Fruit fly (Drosophila melanogaster) whole organism, embryonic: ENCODE data around the gene CG5003.

Experiments
- CG10274 ChIP-seq: fragments of 200-800 bp; sonication (Bioruptor generic); optimal IDR thresholded peaks from 3 replicates; lab custom pipeline; 2017; ENCODE audit warnings: missing biosample characterization, mild to moderate bottlenecking, missing genetic modification characterization
- CG1233 ChIP-seq: fragments of 200-800 bp; sonication (Bioruptor generic); optimal IDR thresholded peaks from 4 replicates; lab custom pipeline; 2018; ENCODE audit warnings: missing biosample characterization, mild to moderate bottlenecking, missing genetic modification characterization
- CG13296 ChIP-seq: fragments of 200-800 bp; sonication (Bioruptor generic); optimal IDR thresholded peaks from 3 replicates; lab custom pipeline; 2018; ENCODE audit warnings: missing biosample characterization, mild to moderate bottlenecking, missing genetic modification characterization
- CG15269 ChIP-seq: fragments of 200-800 bp; sonication (Bioruptor generic); optimal IDR thresholded peaks from 2 replicates; lab custom pipeline; 2018; ENCODE audit warnings: missing biosample characterization, mild to moderate bottlenecking, missing genetic modification characterization, moderate library complexity
- CG1529 ChIP-seq: fragments of 200-800 bp; sonication (Bioruptor generic); optimal IDR thresholded peaks from 3 replicates; lab custom pipeline; 2018; ENCODE audit warnings: missing biosample characterization, missing genetic modification characterization
- CG1602 ChIP-seq: fragments of 200-800 bp; sonication (Bioruptor generic); optimal IDR thresholded peaks from 3 replicates; lab custom pipeline; 2016; ENCODE audit warnings: missing biosample characterization, missing genetic modification characterization
- CG16815 ChIP-seq: fragments of 200-800 bp; sonication (Bioruptor generic); optimal IDR thresholded peaks from 3 replicates; lab custom pipeline; 2017; ENCODE audit warnings: missing biosample characterization, mild to moderate bottlenecking, missing genetic modification characterization
- CG2889 ChIP-seq: fragments of 200-800 bp; sonication (Bioruptor generic); IDR thresholded peaks from 3 replicates; pipeline ENCODE4 v1.3.6; 2022; ENCODE audit warnings: missing biosample characterization, missing genetic modification characterization
- CG42726 ChIP-seq: fragments of 200-800 bp; sonication (Bioruptor generic); IDR thresholded peaks from 2 replicates; pipeline ENCODE4 v1.3.6; 2022; ENCODE audit warnings: missing biosample characterization, missing genetic modification characterization; ENCODE audit not compliant: partially characterized antibody
- CG4730 ChIP-seq: fragments of 200-800 bp; sonication (Bioruptor generic); IDR thresholded peaks from 2 replicates; pipeline ENCODE4 v1.3.6; 2022; ENCODE audit warnings: missing biosample characterization, missing genetic modification characterization
- CG6689 ChIP-seq: fragments of 200-800 bp; sonication (Bioruptor generic); IDR thresholded peaks from 2 replicates; pipeline ENCODE4 v1.3.6; 2022; ENCODE audit warnings: missing biosample characterization, missing genetic modification characterization
- CG7357 ChIP-seq: fragments of 200-800 bp; sonication (Bioruptor generic); IDR thresholded peaks from 3 replicates; pipeline ENCODE4 v1.3.6; 2022; ENCODE audit warnings: missing biosample characterization, missing genetic modification characterization
- CG7372 ChIP-seq: fragments of 200-800 bp; sonication (Bioruptor generic); IDR thresholded peaks from 2 replicates; pipeline ENCODE4 v1.3.6; 2022; ENCODE audit warnings: missing biosample characterization, missing genetic modification characterization
- CG8359 ChIP-seq: fragments of 200-800 bp; sonication (Bioruptor generic); optimal IDR thresholded peaks from 2 replicates; lab custom pipeline; 2017; ENCODE audit warnings: missing biosample characterization, mild to moderate bottlenecking, missing genetic modification characterization, borderline replicate concordance
- CG8924 ChIP-seq: fragments of 200-800 bp; optimal IDR thresholded peaks from 3 replicates; lab custom pipeline; 2019; ENCODE audit warnings: missing biosample characterization, mild to moderate bottlenecking, missing genetic modification characterization, moderate library complexity
- CG9727 ChIP-seq: fragments of 200-800 bp; sonication (Bioruptor generic); optimal IDR thresholded peaks from 3 replicates; lab custom pipeline; 2017; ENCODE audit warnings: missing biosample characterization, mild to moderate bottlenecking, missing genetic modification characterization
- Camta ChIP-seq: fragments of 200-800 bp; sonication (Bioruptor generic); optimal IDR thresholded peaks from 2 replicates; lab custom pipeline; 2016; ENCODE audit warnings: missing biosample characterization, missing genetic modification characterization
- D ChIP-seq, 2 experiments: fragments of 200-800 bp in 1 of 2; fragments of >200 bp in 1 of 2; sonication (Bioruptor generic) in 1 of 2; optimal IDR thresholded peaks; 2 replicates in 1 of 2; 3 replicates in 1 of 2; lab custom pipeline; 2017; ENCODE audit warnings: mild to moderate bottlenecking in 1 of 2, missing biosample characterization in 1 of 2, missing genetic modification characterization in 1 of 2, missing genetic modification reagents in 1 of 2
- Deaf1 ChIP-seq: fragments of 200-800 bp; optimal IDR thresholded peaks from 3 replicates; lab custom pipeline; 2019; ENCODE audit warnings: missing biosample characterization, mild to moderate bottlenecking, missing genetic modification characterization, moderate library complexity
- E2f1 ChIP-seq: fragments of 200-800 bp; sonication (Bioruptor generic); IDR thresholded peaks from 2 replicates; pipeline ENCODE4 v1.3.6; 2022; ENCODE audit warnings: missing biosample characterization, missing genetic modification characterization
- Eip74EF ChIP-seq, 2 experiments: fragments of 200-800 bp in 1 of 2; fragments of >200 bp in 1 of 2; sonication (Bioruptor generic) in 1 of 2; optimal IDR thresholded peaks; 2 replicates each; lab custom pipeline; 2017 to 2019; ENCODE audit warnings: missing biosample characterization in 2 of 2, missing genetic modification characterization in 2 of 2, mild to moderate bottlenecking in 1 of 2, moderate library complexity in 1 of 2
- Gug ChIP-seq: fragments of 200-800 bp; sonication (Bioruptor generic); IDR thresholded peaks from 4 replicates; pipeline ENCODE4 v1.3.6; 2022; ENCODE audit warnings: missing biosample characterization, missing genetic modification characterization
- H2.0 ChIP-seq: fragments of 200-800 bp; sonication (Bioruptor generic); IDR thresholded peaks from 2 replicates; pipeline ENCODE4 v1.3.6; 2022; ENCODE audit warnings: missing biosample characterization, missing genetic modification characterization
- Mad ChIP-seq: fragments of 200-800 bp; sonication (Bioruptor generic); optimal IDR thresholded peaks from 2 replicates; lab custom pipeline; 2016; ENCODE audit warnings: missing biosample characterization, missing genetic modification characterization
- Meics ChIP-seq: fragments of 200-800 bp; sonication (Bioruptor generic); optimal IDR thresholded peaks from 2 replicates; lab custom pipeline; 2017; ENCODE audit warnings: missing biosample characterization, mild to moderate bottlenecking, missing genetic modification characterization
- NC2α ChIP-seq: fragments of 200-800 bp; sonication (Bioruptor generic); optimal IDR thresholded peaks from 2 replicates; lab custom pipeline; 2016; ENCODE audit warnings: missing biosample characterization, missing genetic modification characterization
- NFAT ChIP-seq: fragments of 200-800 bp; sonication (Bioruptor generic); IDR thresholded peaks from 2 replicates; pipeline ENCODE4 v1.3.6; 2022; ENCODE audit warnings: missing biosample characterization, missing genetic modification characterization
- Neu2 ChIP-seq: fragments of 200-800 bp; sonication (Bioruptor generic); optimal IDR thresholded peaks from 3 replicates; lab custom pipeline; 2016; ENCODE audit warnings: missing biosample characterization, missing genetic modification characterization, borderline replicate concordance
- Ssrp ChIP-seq: fragments of 200-800 bp; sonication (Bioruptor generic); optimal IDR thresholded peaks from 2 replicates; lab custom pipeline; 2018; ENCODE audit warnings: missing biosample characterization, mild to moderate bottlenecking, missing genetic modification characterization, moderate library complexity
- Usf ChIP-seq: fragments of 200-800 bp; sonication (Bioruptor generic); optimal IDR thresholded peaks from 2 replicates; lab custom pipeline; 2017; ENCODE audit warnings: missing genotype, missing biosample characterization, missing genetic modification characterization
- Vsx1 ChIP-seq: fragments of 200-800 bp; sonication (Bioruptor generic); optimal IDR thresholded peaks from 2 replicates; lab custom pipeline; 2017; ENCODE audit warnings: missing biosample characterization, mild to moderate bottlenecking, missing genetic modification characterization, missing genetic modification reagents
- ap ChIP-seq: fragments of 200-800 bp; sonication (Bioruptor generic); IDR thresholded peaks from 2 replicates; pipeline ENCODE4 v1.3.6; 2022; ENCODE audit warnings: missing biosample characterization, missing genetic modification characterization
- ci ChIP-seq: fragments of 200-800 bp; sonication (Bioruptor generic); IDR thresholded peaks from 3 replicates; pipeline ENCODE4 v1.3.6; 2022; ENCODE audit warnings: missing biosample characterization, missing genetic modification characterization
- da ChIP-seq: fragments of 200-800 bp; sonication (Bioruptor generic); optimal IDR thresholded peaks from 2 replicates; lab custom pipeline; 2016; ENCODE audit warnings: missing biosample characterization, missing genetic modification characterization
- dysf ChIP-seq: fragments of 200-800 bp; sonication (Bioruptor generic); IDR thresholded peaks from 3 replicates; pipeline ENCODE4 v1.3.6; 2022; ENCODE audit warnings: missing biosample characterization, missing genetic modification characterization
- gcm2 ChIP-seq: fragments of 200-800 bp; sonication (Bioruptor generic); optimal IDR thresholded peaks from 2 replicates; lab custom pipeline; 2016; ENCODE audit warnings: missing biosample characterization, missing genetic modification characterization
- hkb ChIP-seq, 2 experiments: fragments of 200-800 bp in 1 of 2; fragments of >200 bp in 1 of 2; sonication (Bioruptor generic) in 1 of 2; IDR thresholded peaks in 1 of 2; optimal IDR thresholded peaks in 1 of 2; 2 replicates each; pipeline versions ENCODE4 v1.3.6 to Lab custom; 2017 to 2022; ENCODE audit warnings: missing biosample characterization in 1 of 2, missing genetic modification characterization in 1 of 2
- nau ChIP-seq: fragments of 200-800 bp; sonication (Bioruptor generic); optimal IDR thresholded peaks from 3 replicates; lab custom pipeline; 2017; ENCODE audit warnings: missing biosample characterization, mild to moderate bottlenecking, missing genetic modification characterization, missing genetic modification reagents
- pan ChIP-seq, 4 experiments: fragments of >200 bp in 3 of 4; fragments of 200-800 bp in 1 of 4; sonication (Bioruptor generic) in 1 of 4; optimal IDR thresholded peaks in 3 of 4; IDR thresholded peaks in 1 of 4; 2 replicates each; pipeline versions ENCODE4 v1.3.6 to Lab custom; 2017 to 2022; ENCODE audit warnings: missing biosample characterization in 2 of 4, missing genetic modification characterization in 2 of 4, mixed read lengths in 1 of 4
- pho ChIP-seq: fragments of 200-800 bp; sonication (Bioruptor generic); optimal IDR thresholded peaks from 2 replicates; lab custom pipeline; 2016; ENCODE audit warnings: missing biosample characterization, missing genetic modification characterization
- pros ChIP-seq: fragments of 200-800 bp; sonication (Bioruptor generic); optimal IDR thresholded peaks from 3 replicates; lab custom pipeline; 2019; ENCODE audit warnings: missing biosample characterization, mild to moderate bottlenecking, missing genetic modification characterization, moderate library complexity
- slp2 ChIP-seq: fragments of 200-800 bp; sonication (Bioruptor generic); optimal IDR thresholded peaks from 2 replicates; lab custom pipeline; 2016; ENCODE audit warnings: missing biosample characterization, missing genetic modification characterization
- stwl ChIP-seq: fragments of 200-800 bp; sonication (Bioruptor generic); optimal IDR thresholded peaks from 3 replicates; lab custom pipeline; 2018; ENCODE audit warnings: missing biosample characterization, mild to moderate bottlenecking, missing genetic modification characterization, moderate library complexity
- ttk ChIP-seq: fragments of 200-800 bp; sonication (Bioruptor generic); IDR thresholded peaks from 2 replicates; pipeline ENCODE4 v2.1.2; 2022; ENCODE audit warnings: missing biosample characterization, missing genetic modification characterization
- wdn ChIP-seq: fragments of 200-800 bp; sonication (Bioruptor generic); IDR thresholded peaks from 2 replicates; pipeline ENCODE4 v1.3.6; 2022; ENCODE audit warnings: missing biosample characterization, missing genetic modification characterization
- z ChIP-seq: fragments of 200-800 bp; sonication (Bioruptor generic); IDR thresholded peaks from 3 replicates; pipeline ENCODE4 v1.3.6; 2022; ENCODE audit warnings: missing biosample characterization, missing genetic modification characterization

The CG5003 gene

dm6 chr3R:27937752-27938694 is 21.7 kb upstream of the CG5003 start, which contains the start of the genes NSD and BOD1 (continued):
- peak; percentile 53; the same call in 1 of the 2 replicates for TF ChIP-seq CG7372 (GFP tag; lab: Robert Waterston, UW)
- no peak for TF ChIP-seq gcm2
- TF ChIP-seq CG9727 = peak; percentile 55
- no peak for TF ChIP-seq pho (GFP tag; lab: Kevin White, UChicago)
- TF ChIP-seq Ssrp (tag; lab: Kevin White, UChicago) = peak; percentile 46
- no peak for TF ChIP-seq CG1529 (GFP tag; lab: Kevin White, UChicago)
- TF ChIP-seq dysf (GFP tag; lab: Robert Waterston, UW) = peak; percentile 71
- 0 out of 2 replicates have a peak, but pooled peaks have one; percentile 19 for TF ChIP-seq CG6689
- 0 out of 3 replicates have a peak, but pooled peaks have one; percentile 48 for TF ChIP-seq CG2889
- peak; percentile 57 for TF ChIP-seq ci (GFP tag; lab: Robert Waterston, UW)
- no peak for TF ChIP-seq da (GFP tag; lab: Kevin White, UChicago)
- no peak for TF ChIP-seq CG13296
- no peak for TF ChIP-seq D (optimal IDR thresholded peaks at IDR 0.05; lab: Kevin White, UChicago)
- no peak for TF ChIP-seq D (GFP tag; optimal IDR thresholded peaks at IDR 0.05; lab: Kevin White, UChicago)
- peak; percentile 39 for TF ChIP-seq stwl (tag; lab: Kevin White, UChicago)
- TF ChIP-seq CG8924 (tag; lab: Kevin White, UChicago) = peak; percentile 54
- no peak for TF ChIP-seq z (GFP tag; lab: Robert Waterston, UW)
- peak; percentile 53 for TF ChIP-seq Meics
- peak; percentile 98 for TF ChIP-seq CG42726 (GFP tag; lab: Robert Waterston, UW)
- TF ChIP-seq wdn (GFP tag; lab: Robert Waterston, UW) = peak; percentile 53
- peak; percentile 51 for TF ChIP-seq CG15269 (tag; lab: Kevin White, UChicago)
- peak; percentile 40; the same call in 1 of the 2 replicates for TF ChIP-seq ttk (GFP tag; lab: Robert Waterston, UW)
- TF ChIP-seq nau (GFP tag; lab: Kevin White, UChicago) = no peak
- no peak for TF ChIP-seq Camta (GFP tag; lab: Kevin White, UChicago)
- TF ChIP-seq CG8359 = no peak
- TF ChIP-seq Neu2 (GFP tag; lab: Kevin White, UChicago) = no peak
- TF ChIP-seq Usf (GFP tag; lab: Kevin White, UChicago) = peak; percentile 41
- TF ChIP-seq CG1602 = peak; percentile 62
- TF ChIP-seq CG4730 (GFP tag; lab: Robert Waterston, UW) = 0 out of 2 replicates have a peak, but pooled peaks have one; percentile 23
- peak; percentile 41 for TF ChIP-seq CG16815 (GFP tag; lab: Kevin White, UChicago)
- TF ChIP-seq CG1233 (GFP tag; lab: Kevin White, UChicago) = peak; percentile 35
- no peak for TF ChIP-seq slp2 (GFP tag; lab: Kevin White, UChicago)
- no peak for TF ChIP-seq Eip74EF (GFP tag; optimal IDR thresholded peaks at IDR 0.05; lab: Kevin White, UChicago)
- TF ChIP-seq Deaf1 = peak; percentile 0
- TF ChIP-seq NFAT (GFP tag; lab: Robert Waterston, UW) = peak; percentile 85
- TF ChIP-seq Mad (GFP tag; lab: Kevin White, UChicago) = no peak
- TF ChIP-seq CG7357 (GFP tag; lab: Robert Waterston, UW) = peak; percentile 27; the same call in 1 of the 3 replicates
- no peak for TF ChIP-seq pros (GFP tag; lab: Kevin White, UChicago)
- no peak for TF ChIP-seq Vsx1 (GFP tag; lab: Kevin White, UChicago)
- TF ChIP-seq ap (GFP tag; lab: Robert Waterston, UW) = no peak
- TF ChIP-seq hkb (optimal IDR thresholded peaks at IDR 0.05; lab: Kevin White, UChicago) = no peak
- no peak for TF ChIP-seq hkb (GFP tag; IDR thresholded peaks at IDR 0.05; lab: Robert Waterston, UW)
- peak; percentile 45 for TF ChIP-seq H2.0 (GFP tag; lab: Robert Waterston, UW)
- peak; percentile 82 for TF ChIP-seq Gug (GFP tag; lab: Robert Waterston, UW)
- TF ChIP-seq E2f1 (GFP tag; lab: Robert Waterston, UW) = peak; percentile 84
- no peak for TF ChIP-seq NC2α (GFP tag; lab: Kevin White, UChicago)
- no peak for TF ChIP-seq CG10274
- no peak for TF ChIP-seq pan (optimal IDR thresholded peaks at IDR 0.05; lab: Kevin White, UChicago)
- peak in 1 of 2 experiments; percentile 66 for TF ChIP-seq pan (GFP tag; optimal IDR thresholded peaks at IDR 0.05 in 1 of 2, IDR thresholded peaks at IDR 0.05 in 1 of 2)
